Fruit fly (Drosophila melanogaster): ENCODE data around the gene CG13010.

Gene CG13010

dm6 chrX:16640260-16641100 is 38.3 kb downstream of the CG13010 start, which contains the start of the genes SNRPG and mthl1 (continued):
- TF ChIP-seq crol (GFP tag; IDR thresholded peaks at IDR 0.05) = peak; percentile 75
- TF ChIP-seq CG18476 (GFP tag; optimal IDR thresholded peaks at IDR 0.05) = peak; percentile 79
- TF ChIP-seq Lpt (GFP tag; optimal IDR thresholded peaks at IDR 0.05) = no peak
- TF ChIP-seq dan (GFP tag; IDR thresholded peaks at IDR 0.05) = peak; percentile 61; the same call in 1 of the 2 replicates
- peak; percentile 77 for TF ChIP-seq C15 (GFP tag; IDR thresholded peaks at IDR 0.05)
- TF ChIP-seq CG13123 (GFP tag; optimal IDR thresholded peaks at IDR 0.05) = peak; percentile 29
- peak; percentile 77; the same call in 2 of the 3 replicates for TF ChIP-seq gce (GFP tag; IDR thresholded peaks at IDR 0.05)
- TF ChIP-seq trem (tag; optimal IDR thresholded peaks at IDR 0.05) = no peak
- TF ChIP-seq lab (GFP tag; optimal IDR thresholded peaks at IDR 0.05) = peak; percentile 81
- TF ChIP-seq CG17802 (tag; optimal IDR thresholded peaks at IDR 0.05) = peak; percentile 94
- no peak for TF ChIP-seq D (optimal IDR thresholded peaks at IDR 0.05)
- peak; percentile 59 for TF ChIP-seq D (GFP tag; optimal IDR thresholded peaks at IDR 0.05)
- peak; percentile 86 for TF ChIP-seq tio (GFP tag; optimal IDR thresholded peaks at IDR 0.05)
- TF ChIP-seq Tbp (GFP tag; optimal IDR thresholded peaks at IDR 0.05) = no peak
- no peak for TF ChIP-seq fru (optimal IDR thresholded peaks at IDR 0.05)
- TF ChIP-seq CHES-1-like (GFP tag; optimal IDR thresholded peaks at IDR 0.05) = peak; percentile 58
- peak; percentile 15 for TF ChIP-seq CG31365 (tag; optimal IDR thresholded peaks at IDR 0.05)
- TF ChIP-seq stwl (tag; optimal IDR thresholded peaks at IDR 0.05) = peak; percentile 45
- TF ChIP-seq CG14710 (tag; optimal IDR thresholded peaks at IDR 0.05) = peak; percentile 100
- peak; percentile 94 for TF ChIP-seq CG11456 (GFP tag; IDR thresholded peaks at IDR 0.05)
- peak; percentile 76 for TF ChIP-seq fd3F (GFP tag; optimal IDR thresholded peaks at IDR 0.05)
- peak; percentile 63 for TF ChIP-seq CG18262 (tag; optimal IDR thresholded peaks at IDR 0.05)
- peak; percentile 95 for TF ChIP-seq zfh1 (GFP tag; IDR thresholded peaks at IDR 0.05)
- peak; percentile 70 to 80 for TF ChIP-seq Pdp1 (GFP tag; optimal IDR thresholded peaks at IDR 0.05)
- TF ChIP-seq CG9817 (tag; optimal IDR thresholded peaks at IDR 0.05) = peak; percentile 87
- peak; percentile 77 for TF ChIP-seq Atf-2 (GFP tag; optimal IDR thresholded peaks at IDR 0.05)
- peak; percentile 59 for TF ChIP-seq B-H2 (GFP tag; optimal IDR thresholded peaks at IDR 0.05)
- peak; percentile 76 for TF ChIP-seq Taf1 (GFP tag; IDR thresholded peaks at IDR 0.05)
- peak; percentile 83 for TF ChIP-seq CG16815 (GFP tag; optimal IDR thresholded peaks at IDR 0.05)
- TF ChIP-seq seq (GFP tag; IDR thresholded peaks at IDR 0.05) = peak; percentile 81
- TF ChIP-seq gro (GFP tag; optimal IDR thresholded peaks at IDR 0.05) = no peak
- TF ChIP-seq CG8944 (GFP tag; optimal IDR thresholded peaks at IDR 0.05) = peak; percentile 72
- TF ChIP-seq CG11085 (GFP tag; IDR thresholded peaks at IDR 0.05) = peak; percentile 87
- TF ChIP-seq CG9437 (GFP tag; optimal IDR thresholded peaks at IDR 0.05) = peak; percentile 56
- TF ChIP-seq CG12744 (GFP tag; optimal IDR thresholded peaks at IDR 0.05) = peak; percentile 3
- peak; percentile 45 for TF ChIP-seq Hr3 (GFP tag; optimal IDR thresholded peaks at IDR 0.05)
- TF ChIP-seq Xrp1 (GFP tag; IDR thresholded peaks at IDR 0.05) = peak; percentile 87
- TF ChIP-seq CG32532 (GFP tag; IDR thresholded peaks at IDR 0.05) = peak; percentile 96
- peak; percentile 90 for TF ChIP-seq Awh (GFP tag; IDR thresholded peaks at IDR 0.05)
- TF ChIP-seq Asciz (GFP tag; optimal IDR thresholded peaks at IDR 0.05) = no peak
- no peak for TF ChIP-seq Hr78 (GFP tag; optimal IDR thresholded peaks at IDR 0.05)
- TF ChIP-seq zen2 (GFP tag; IDR thresholded peaks at IDR 0.05; ENCODE audit: partially characterized antibody) = no peak
- TF ChIP-seq PHDP (tag; optimal IDR thresholded peaks at IDR 0.05) = peak; percentile 53
- TF ChIP-seq fu2 (GFP tag; optimal IDR thresholded peaks at IDR 0.05) = peak; percentile 75
- peak; percentile 68 for TF ChIP-seq CG31388 (GFP tag; optimal IDR thresholded peaks at IDR 0.05)
- no peak for TF ChIP-seq wek (GFP tag; optimal IDR thresholded peaks at IDR 0.05)
- TF ChIP-seq sisA (GFP tag; IDR thresholded peaks at IDR 0.05) = peak; percentile 95
- no peak for TF ChIP-seq ash1 (GFP tag; optimal IDR thresholded peaks at IDR 0.05)
- no peak for TF ChIP-seq cg (GFP tag; optimal IDR thresholded peaks at IDR 0.05)
- TF ChIP-seq maf-S (GFP tag; optimal IDR thresholded peaks at IDR 0.05) = peak; percentile 75

All from whole organism, embryonic.